Worm (Caenorhabditis elegans) whole organism, L1 larva: ENCODE results near the gene F47E1.1.

ENCODE experiments used
- nhr-28 ChIP-seq: fragments of 150-350 bp; optimal IDR thresholded peaks from 2 replicates; lab custom pipeline; 2014; ENCODE audit warnings: missing biosample characterization, missing genetic modification characterization
- unc-86 ChIP-seq: sonication (generic microtip); optimal IDR thresholded peaks from 2 replicates; lab custom pipeline; 2016; ENCODE audit warnings: missing genetic modification characterization, missing compliant biosample characterization
- zag-1 ChIP-seq: fragments of 150-350 bp; optimal IDR thresholded peaks from 2 replicates; lab custom pipeline; 2014; ENCODE audit warnings: missing biosample characterization, missing genetic modification characterization
- ztf-11 ChIP-seq, 2 experiments: sonication (generic microtip); optimal IDR thresholded peaks; 2 replicates each; lab custom pipeline; 2016 to 2017; ENCODE audit warnings: missing genetic modification characterization in 2 of 2, missing biosample characterization in 1 of 2, missing compliant biosample characterization in 1 of 2

ce11 chrX:9089536-9089935 is 12.6 kb downstream of the F47E1.1 start:
- no peak for TF ChIP-seq unc-86 (tag; lab: Kevin White, UChicago)
- no peak for TF ChIP-seq zag-1 (tag; lab: Kevin White, UChicago)
- no peak for TF ChIP-seq nhr-28 (tag; lab: Kevin White, UChicago)
- TF ChIP-seq ztf-11 (tag; optimal IDR thresholded peaks at IDR 0.05; lab: Kevin White, UChicago): no peak
